Fruit fly (Drosophila melanogaster) whole organism: ENCODE measurements around the gene CG11263.

Experiments used
- CG8478 ChIP-seq: fragments of >200 bp; optimal IDR thresholded peaks from 2 replicates; lab custom pipeline; 2018; ENCODE audit warnings: inconsistent platforms
- Dll ChIP-seq: fragments of >200 bp; optimal IDR thresholded peaks from 2 replicates; lab custom pipeline; 2017
- EcR ChIP-seq, 2 experiments: fragments of >200 bp; optimal IDR thresholded peaks; 2 replicates each; lab custom pipeline; 2017; ENCODE audit warnings: missing biosample characterization in 2 of 2, missing genetic modification characterization in 2 of 2, missing genetic modification reagents in 2 of 2
- psq ChIP-seq: fragments of >200 bp; optimal IDR thresholded peaks from 2 replicates; lab custom pipeline; 2017
- usp ChIP-seq: fragments of >200 bp; optimal IDR thresholded peaks from 2 replicates; lab custom pipeline; 2017; ENCODE audit warnings: missing biosample characterization, missing genetic modification characterization, mixed read lengths

DNA sequence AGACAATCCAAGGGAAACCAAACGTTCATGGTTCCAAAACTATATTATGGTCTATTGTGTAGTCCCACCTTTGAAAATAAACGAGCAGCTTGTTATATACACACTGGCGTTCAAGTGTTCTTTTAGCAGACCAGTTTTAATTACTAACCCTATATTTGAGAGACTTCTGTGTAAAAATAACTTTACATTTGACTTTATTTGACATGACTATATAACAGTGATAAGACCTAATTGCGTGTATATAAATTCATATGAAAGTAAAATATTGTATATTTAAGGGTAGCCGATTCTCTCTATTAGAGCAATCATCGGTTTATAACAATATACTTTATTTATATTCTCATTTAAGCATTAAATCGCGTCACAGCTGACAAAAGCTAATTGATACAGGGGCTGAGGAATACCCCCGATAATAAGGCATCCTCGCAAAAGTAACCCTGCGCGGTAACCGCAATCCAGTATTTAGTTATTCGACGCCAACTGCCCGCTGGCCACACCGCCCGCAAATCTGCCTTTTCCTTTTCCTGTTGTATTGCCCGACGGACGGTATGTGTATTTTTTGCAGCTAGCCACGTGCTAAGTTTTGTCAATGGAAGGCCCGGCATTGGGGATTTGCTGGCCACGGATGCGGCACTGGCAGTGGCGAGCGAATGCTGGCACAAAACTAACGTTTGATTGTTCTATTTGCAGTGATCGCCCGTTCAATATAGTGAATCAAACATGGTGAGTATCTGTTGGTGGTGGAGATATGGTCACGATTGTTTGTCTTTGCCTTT lies 34.9 kb downstream of the CG11263 start, which contains the start of gene RpS4:
- TF ChIP-seq EcR (GFP tag; optimal IDR thresholded peaks at IDR 0.05; lab: Kevin White, UChicago) = no peak
- TF ChIP-seq CG8478 = no peak
- TF ChIP-seq Dll (lab: Kevin White, UChicago) = no peak
- no peak for TF ChIP-seq psq (lab: Kevin White, UChicago)
- no peak for TF ChIP-seq usp (GFP tag; lab: Kevin White, UChicago)
